Fruit fly (Drosophila melanogaster) whole organism, wandering third instar larva: ENCODE results near the gene CG3473.

Experiments
- Abd-B ChIP-seq: fragments of >200 bp; optimal IDR thresholded peaks from 2 replicates; lab custom pipeline; 2017; ENCODE audit warnings: missing biosample characterization, missing genetic modification characterization
- CrebA ChIP-seq: fragments of 200-800 bp; sonication (Bioruptor generic); optimal IDR thresholded peaks from 2 replicates; lab custom pipeline; 2016; ENCODE audit warnings: missing biosample characterization, mild to moderate bottlenecking, missing genetic modification characterization, borderline replicate concordance
- GATAd ChIP-seq: sonication (Bioruptor generic); optimal IDR thresholded peaks from 2 replicates; lab custom pipeline; 2016; ENCODE audit warnings: missing biosample characterization, missing genetic modification characterization
- Hr83 ChIP-seq: fragments of 200-300 bp; sonication (Bioruptor generic); optimal IDR thresholded peaks from 2 replicates; lab custom pipeline; 2016; ENCODE audit warnings: missing biosample characterization, mild to moderate bottlenecking, missing genetic modification characterization, moderate library complexity; ENCODE audit not compliant: poor library complexity, severe bottlenecking
- N ChIP-seq: fragments of >200 bp; optimal IDR thresholded peaks from 2 replicates; lab custom pipeline; 2018; ENCODE audit warnings: missing biosample characterization, missing external identifiers, missing genetic modification characterization
- foxo ChIP-seq, 2 experiments: fragments of 200-800 bp; sonication (Bioruptor generic); optimal IDR thresholded peaks; 2 replicates in 1 of 2; 3 replicates in 1 of 2; lab custom pipeline; 2016 to 2017; ENCODE audit warnings: missing biosample characterization in 2 of 2, missing genetic modification characterization in 2 of 2
- woc ChIP-seq: sonication (Bioruptor generic); optimal IDR thresholded peaks from 2 replicates; lab custom pipeline; 2016; ENCODE audit warnings: missing biosample characterization, mild to moderate bottlenecking, missing genetic modification characterization

dm6 chr2L:14568507-14569104 is 5.1 kb upstream of the CG3473 start:
- TF ChIP-seq GATAd (GFP tag; lab: Kevin White, UChicago), result no peak
- no peak for TF ChIP-seq N (GFP tag; lab: Kevin White, UChicago)
- no peak for TF ChIP-seq woc (GFP tag; lab: Kevin White, UChicago)
- TF ChIP-seq Abd-B (GFP tag; lab: Kevin White, UChicago), result no peak
- no peak for TF ChIP-seq CrebA (GFP tag; lab: Kevin White, UChicago)
- TF ChIP-seq foxo (GFP tag; optimal IDR thresholded peaks at IDR 0.05; lab: Kevin White, UChicago), result no peak
- TF ChIP-seq Hr83, result no peak
